Fruit fly (Drosophila melanogaster) whole organism, adult: ENCODE measurements around the gene CG9782.

Experiments
- CG1620 ChIP-seq: fragments of 200-800 bp; sonication (Bioruptor generic); optimal IDR thresholded peaks from 2 replicates; lab custom pipeline; 2016; ENCODE audit warnings: missing biosample characterization, missing genetic modification characterization
- CG33017 ChIP-seq: fragments of 200-800 bp; sonication (Bioruptor generic); optimal IDR thresholded peaks from 2 replicates; lab custom pipeline; 2018; ENCODE audit warnings: missing biosample characterization, mild to moderate bottlenecking, missing genetic modification characterization, moderate library complexity
- CG7045 ChIP-seq: fragments of 200-800 bp; sonication (Bioruptor generic); optimal IDR thresholded peaks from 2 replicates; lab custom pipeline; 2017; ENCODE audit warnings: missing biosample characterization, mild to moderate bottlenecking, missing genetic modification characterization
- CG7101 ChIP-seq: fragments of 200-800 bp; sonication (Bioruptor generic); optimal IDR thresholded peaks from 2 replicates; lab custom pipeline; 2018; ENCODE audit warnings: missing biosample characterization, mild to moderate bottlenecking, missing genetic modification characterization, moderate library complexity
- Mnt ChIP-seq: fragments of 200-800 bp; sonication (Bioruptor generic); optimal IDR thresholded peaks from 2 replicates; lab custom pipeline; 2016; ENCODE audit warnings: missing biosample characterization, mild to moderate bottlenecking, missing genetic modification characterization
- bab1 ChIP-seq: fragments of 200-800 bp; sonication (Bioruptor generic); optimal IDR thresholded peaks from 3 replicates; lab custom pipeline; 2019; ENCODE audit warnings: missing biosample characterization, mild to moderate bottlenecking, missing genetic modification characterization, moderate library complexity
- kay ChIP-seq: fragments of 200-800 bp; sonication (Bioruptor generic); peaks from one replicate; lab custom pipeline; 2016; ENCODE audit warnings: missing biosample characterization, missing genetic modification characterization, borderline replicate concordance

dm6 chrX:16574114-16574513, 47.3 kb downstream of the CG9782 start:
- TF ChIP-seq bab1 (GFP tag; lab: Kevin White, UChicago), result no peak
- no peak for TF ChIP-seq CG1620 (GFP tag; lab: Kevin White, UChicago)
- no peak for TF ChIP-seq CG7101 (tag; lab: Kevin White, UChicago)
- TF ChIP-seq CG7045 (GFP tag; lab: Kevin White, UChicago), result no peak
- no peak for TF ChIP-seq kay
- no peak for TF ChIP-seq CG33017 (tag; lab: Kevin White, UChicago)
- no peak for TF ChIP-seq Mnt
